Worm (Caenorhabditis elegans): ENCODE data around the gene Y6G8.5.

DNA sequence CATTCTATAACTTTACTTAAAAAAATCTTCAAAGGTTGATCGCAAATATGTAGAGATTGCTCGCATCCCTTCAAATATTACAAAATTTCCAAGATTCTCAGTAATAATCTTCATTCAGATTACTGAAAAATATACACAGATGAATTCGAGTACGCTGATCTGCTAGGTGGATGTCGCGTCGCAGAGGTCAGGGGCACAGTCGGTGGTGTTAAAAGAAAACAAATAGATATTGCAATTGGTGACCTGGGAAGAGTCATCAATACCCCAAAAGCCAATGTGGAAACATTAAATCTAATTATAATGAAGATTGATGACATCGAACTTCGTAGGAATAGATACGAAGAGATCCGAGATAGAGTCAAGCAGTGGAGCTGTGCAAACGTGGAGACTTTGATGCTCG, 13.1 kb upstream of the Y6G8.5 start, which contains the start of gene F57G4.10:
- no peak for TF ChIP-seq ces-1 (GFP tag; optimal IDR thresholded peaks at IDR 0.05)
- TF ChIP-seq hlh-30 (tag; optimal IDR thresholded peaks at IDR 0.05; ENCODE audit: insufficient read depth), result no peak
- TF ChIP-seq ceh-20 (GFP tag; IDR thresholded peaks at IDR 0.05), result no peak
- TF ChIP-seq Y75B8A.6 (GFP tag; IDR thresholded peaks at IDR 0.05), result no peak
- TF ChIP-seq F44E2.7 (GFP tag; IDR thresholded peaks at IDR 0.05), result no peak
- TF ChIP-seq ZK546.5 (tag; optimal IDR thresholded peaks at IDR 0.05), result no peak

Measured in whole organism, L4 larva.